Fruit fly (Drosophila melanogaster): Measurements from ENCODE around the gene Fdx2.

DNA sequence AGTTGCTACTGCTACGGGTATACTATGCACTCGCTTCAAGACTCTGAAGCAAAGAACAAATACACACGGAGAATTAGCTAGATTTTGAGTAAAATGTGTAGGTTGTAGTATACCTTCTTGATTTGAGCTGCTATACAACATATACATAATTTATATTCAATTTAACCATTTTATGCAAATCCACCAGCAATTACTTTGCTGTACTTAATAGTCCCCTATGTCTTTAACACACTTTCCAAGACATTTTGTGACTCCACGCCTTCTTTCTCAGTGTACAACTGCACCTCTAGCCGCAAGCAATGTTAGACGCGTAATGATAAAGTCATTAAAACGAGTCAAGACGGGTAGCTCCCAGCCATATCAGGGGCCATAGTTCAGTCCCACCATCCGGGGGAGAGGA is 44.3 kb downstream of the Fdx2 start:
- TF ChIP-seq CG32532 (GFP tag; IDR thresholded peaks at IDR 0.05) (no peak), psq (GFP tag; optimal IDR thresholded peaks at IDR 0.05) (no peak), fd64A (GFP tag; optimal IDR thresholded peaks at IDR 0.05) (no peak), klu (GFP tag; IDR thresholded peaks at IDR 0.05) (no peak), jing (GFP tag; optimal IDR thresholded peaks at IDR 0.05) (no peak), CG10462 (GFP tag; optimal IDR thresholded peaks at IDR 0.05) (no peak), CG2678 (tag; optimal IDR thresholded peaks at IDR 0.05) (no peak), hbn (GFP tag; IDR thresholded peaks at IDR 0.05; ENCODE audit: partially characterized antibody) (no peak), kay (GFP tag; optimal IDR thresholded peaks at IDR 0.05) (no peak), Abd-B (GFP tag; optimal IDR thresholded peaks at IDR 0.05) (no peak), CG11456 (GFP tag; IDR thresholded peaks at IDR 0.05) (no peak), chif (GFP tag; optimal IDR thresholded peaks at IDR 0.05) (no peak), Side (GFP tag; optimal IDR thresholded peaks at IDR 0.05) (no peak)
